Fruit fly (Drosophila melanogaster) whole organism, prepupa: ENCODE measurements around the gene CG7453.

Source experiments
- CG10631 ChIP-seq: fragments of 200-800 bp; sonication (Bioruptor generic); optimal IDR thresholded peaks from 2 replicates; lab custom pipeline; 2016; ENCODE audit warnings: missing biosample characterization, missing genetic modification characterization
- CG10669 ChIP-seq: fragments of 200-800 bp; sonication (Bioruptor generic); optimal IDR thresholded peaks from 3 replicates; lab custom pipeline; 2018; ENCODE audit warnings: missing biosample characterization, mild to moderate bottlenecking, missing genetic modification characterization, moderate library complexity
- CG11294 ChIP-seq: fragments of 200-800 bp; sonication (Bioruptor generic); IDR thresholded peaks from 2 replicates; pipeline ENCODE4 v1.3.6; 2022; ENCODE audit warnings: missing biosample characterization, missing genetic modification characterization
- CG11762 ChIP-seq: fragments of 200-800 bp; sonication (Bioruptor generic); optimal IDR thresholded peaks from 3 replicates; lab custom pipeline; 2016; ENCODE audit warnings: missing biosample characterization, missing genetic modification characterization; ENCODE audit not compliant: insufficient read depth
- CG15336 ChIP-seq: fragments of 200-800 bp; sonication (Bioruptor generic); IDR thresholded peaks from 2 replicates; pipeline ENCODE4 v1.3.6; 2022; ENCODE audit warnings: missing biosample characterization, missing genetic modification characterization
- CG1621 ChIP-seq: fragments of 200-800 bp; sonication (Bioruptor generic); optimal IDR thresholded peaks from 3 replicates; lab custom pipeline; 2018; ENCODE audit warnings: missing biosample characterization, mild to moderate bottlenecking, missing genetic modification characterization
- CG31627 ChIP-seq: fragments of 200-800 bp; sonication (Bioruptor generic); optimal IDR thresholded peaks from 3 replicates; lab custom pipeline; 2016; ENCODE audit warnings: missing biosample characterization, missing genetic modification characterization
- CG32006 ChIP-seq: fragments of 200-800 bp; sonication (Bioruptor generic); optimal IDR thresholded peaks from 3 replicates; lab custom pipeline; 2017; ENCODE audit warnings: missing biosample characterization, mild to moderate bottlenecking, missing genetic modification characterization
- CG34406 ChIP-seq: fragments of 200-800 bp; sonication (Bioruptor generic); optimal IDR thresholded peaks from 3 replicates; lab custom pipeline; 2016; ENCODE audit warnings: missing biosample characterization, missing genetic modification characterization
- CG3919 ChIP-seq: fragments of 200-800 bp; sonication (Bioruptor generic); optimal IDR thresholded peaks from 3 replicates; lab custom pipeline; 2016; ENCODE audit warnings: missing biosample characterization, missing genetic modification characterization
- CG6276 ChIP-seq: fragments of 200-800 bp; sonication (Bioruptor generic); optimal IDR thresholded peaks from 2 replicates; lab custom pipeline; 2017; ENCODE audit warnings: missing biosample characterization, mild to moderate bottlenecking, missing genetic modification characterization
- CG6792 ChIP-seq: fragments of 200-800 bp; sonication (Bioruptor generic); optimal IDR thresholded peaks from 3 replicates; lab custom pipeline; 2016; ENCODE audit warnings: missing biosample characterization, missing genetic modification characterization
- CG6808 ChIP-seq: fragments of 200-800 bp; sonication (Bioruptor generic); optimal IDR thresholded peaks from 3 replicates; lab custom pipeline; 2017; ENCODE audit warnings: missing biosample characterization, missing genetic modification characterization, mild to moderate bottlenecking, moderate library complexity, missing genetic modification reagents
- CG6854 ChIP-seq: fragments of 200-800 bp; sonication (Bioruptor generic); optimal IDR thresholded peaks from 2 replicates; lab custom pipeline; 2017; ENCODE audit warnings: missing biosample characterization, mild to moderate bottlenecking, missing genetic modification characterization
- CG7368 ChIP-seq: fragments of 200-800 bp; sonication (Bioruptor generic); optimal IDR thresholded peaks from 3 replicates; lab custom pipeline; 2016; ENCODE audit warnings: missing biosample characterization, missing genetic modification characterization
- CG8319 ChIP-seq: fragments of 200-800 bp; sonication (Bioruptor generic); optimal IDR thresholded peaks from 3 replicates; lab custom pipeline; 2016; ENCODE audit warnings: missing biosample characterization, missing genetic modification characterization
- CG8632 ChIP-seq: fragments of 200-800 bp; sonication (Bioruptor generic); optimal IDR thresholded peaks from 3 replicates; lab custom pipeline; 2016; ENCODE audit warnings: missing biosample characterization, missing genetic modification characterization
- CG9139 ChIP-seq: fragments of 200-800 bp; sonication (Bioruptor generic); optimal IDR thresholded peaks from 3 replicates; lab custom pipeline; 2017; ENCODE audit warnings: missing biosample characterization, mild to moderate bottlenecking, missing genetic modification characterization
- Eip75B ChIP-seq: fragments of 200-800 bp; sonication (Bioruptor generic); optimal IDR thresholded peaks from 3 replicates; lab custom pipeline; 2016; ENCODE audit warnings: missing biosample characterization, missing genetic modification characterization
- Eip78C ChIP-seq: fragments of 200-800 bp; sonication (Bioruptor generic); peaks from one replicate; lab custom pipeline; 2016; ENCODE audit warnings: missing biosample characterization, missing genetic modification characterization
- Eip93F ChIP-seq: fragments of 200-800 bp; sonication (Bioruptor generic); optimal IDR thresholded peaks from 2 replicates; lab custom pipeline; 2016; ENCODE audit warnings: missing biosample characterization, mild to moderate bottlenecking, missing genetic modification characterization
- Ets21C ChIP-seq: fragments of 200-800 bp; sonication (Bioruptor generic); optimal IDR thresholded peaks from 3 replicates; lab custom pipeline; 2016; ENCODE audit warnings: missing biosample characterization, missing genetic modification characterization
- Gug ChIP-seq: fragments of 200-800 bp; sonication (Bioruptor generic); IDR thresholded peaks from 2 replicates; pipeline ENCODE4 v1.3.6; 2022; ENCODE audit warnings: missing biosample characterization, missing genetic modification characterization
- Hr38 ChIP-seq: sonication (Bioruptor generic); optimal IDR thresholded peaks from 2 replicates; lab custom pipeline; 2016; ENCODE audit warnings: missing biosample characterization, missing genetic modification characterization
- Hr39 ChIP-seq: fragments of 200-800 bp; sonication (Bioruptor generic); optimal IDR thresholded peaks from 2 replicates; lab custom pipeline; 2016; ENCODE audit warnings: missing biosample characterization, missing genetic modification characterization
- Lpt ChIP-seq: fragments of 200-800 bp; sonication (Bioruptor generic); optimal IDR thresholded peaks from 3 replicates; lab custom pipeline; 2016; ENCODE audit warnings: missing biosample characterization, missing genetic modification characterization
- Met ChIP-seq: fragments of 200-800 bp; sonication (Bioruptor generic); optimal IDR thresholded peaks from 3 replicates; lab custom pipeline; 2016; ENCODE audit warnings: missing biosample characterization, missing genetic modification characterization
- OdsH ChIP-seq: fragments of 200-800 bp; sonication (Bioruptor generic); optimal IDR thresholded peaks from 3 replicates; lab custom pipeline; 2016; ENCODE audit warnings: missing biosample characterization, missing genetic modification characterization
- Sox102F ChIP-seq: fragments of 200-800 bp; sonication (Bioruptor generic); optimal IDR thresholded peaks from 2 replicates; lab custom pipeline; 2016; ENCODE audit warnings: missing biosample characterization, mild to moderate bottlenecking, missing genetic modification characterization
- Sox14 ChIP-seq: fragments of 200-800 bp; sonication (Bioruptor generic); optimal IDR thresholded peaks from 3 replicates; lab custom pipeline; 2016; ENCODE audit warnings: missing biosample characterization, missing genetic modification characterization
- Sox15 ChIP-seq: fragments of 200-800 bp; sonication (Bioruptor generic); optimal IDR thresholded peaks from 3 replicates; lab custom pipeline; 2016; ENCODE audit warnings: missing biosample characterization, missing genetic modification characterization
- achi ChIP-seq: fragments of 200-800 bp; sonication (Bioruptor generic); optimal IDR thresholded peaks from 3 replicates; lab custom pipeline; 2016; ENCODE audit warnings: missing biosample characterization, missing genetic modification characterization
- acj6 ChIP-seq: fragments of 200-800 bp; sonication (Bioruptor generic); optimal IDR thresholded peaks from 3 replicates; lab custom pipeline; 2016; ENCODE audit warnings: missing biosample characterization, missing genetic modification characterization
- cyc ChIP-seq: fragments of 200-800 bp; sonication (Bioruptor generic); optimal IDR thresholded peaks from 3 replicates; lab custom pipeline; 2016; ENCODE audit warnings: missing biosample characterization, missing genetic modification characterization
- dac ChIP-seq: fragments of 200-800 bp; sonication (Bioruptor generic); optimal IDR thresholded peaks from 2 replicates; lab custom pipeline; 2017; ENCODE audit warnings: missing biosample characterization, mild to moderate bottlenecking, missing genetic modification characterization
- dsx ChIP-seq: fragments of 200-800 bp; optimal IDR thresholded peaks from 3 replicates; lab custom pipeline; 2019; ENCODE audit warnings: missing biosample characterization, mild to moderate bottlenecking, missing genetic modification characterization, moderate library complexity; ENCODE audit not compliant: poor library complexity, severe bottlenecking
- eg ChIP-seq: fragments of 200-800 bp; sonication (Bioruptor generic); IDR thresholded peaks from 3 replicates; pipeline ENCODE4 v1.3.6; 2022; ENCODE audit warnings: missing biosample characterization, missing genetic modification characterization
- esn ChIP-seq: fragments of 200-800 bp; sonication (Bioruptor generic); optimal IDR thresholded peaks from 2 replicates; lab custom pipeline; 2016; ENCODE audit warnings: missing biosample characterization, mild to moderate bottlenecking, missing genetic modification characterization, moderate library complexity
- fd85E ChIP-seq: fragments of 200-800 bp; sonication (Bioruptor generic); optimal IDR thresholded peaks from 3 replicates; lab custom pipeline; 2016; ENCODE audit warnings: missing biosample characterization, missing genetic modification characterization
- fkh ChIP-seq: fragments of 200-800 bp; sonication (Bioruptor generic); optimal IDR thresholded peaks from 3 replicates; lab custom pipeline; 2017; ENCODE audit warnings: missing biosample characterization, mild to moderate bottlenecking, missing genetic modification characterization, moderate library complexity
- lz ChIP-seq: fragments of 200-800 bp; sonication (Bioruptor generic); optimal IDR thresholded peaks from 3 replicates; lab custom pipeline; 2016; ENCODE audit warnings: missing biosample characterization, missing genetic modification characterization
- net ChIP-seq: fragments of 200-800 bp; sonication (Bioruptor generic); optimal IDR thresholded peaks from 3 replicates; lab custom pipeline; 2016; ENCODE audit warnings: missing biosample characterization, missing genetic modification characterization
- spab ChIP-seq: fragments of 200-800 bp; sonication (Bioruptor generic); optimal IDR thresholded peaks from 2 replicates; lab custom pipeline; 2017; ENCODE audit warnings: missing biosample characterization, mild to moderate bottlenecking, missing genetic modification characterization, missing genetic modification reagents
- ss ChIP-seq, 2 experiments: fragments of 200-800 bp; sonication (Bioruptor generic); optimal IDR thresholded peaks; 2 replicates in 1 of 2; 3 replicates in 1 of 2; lab custom pipeline; 2017 to 2018; ENCODE audit warnings: mild to moderate bottlenecking in 2 of 2, missing biosample characterization in 2 of 2, missing genetic modification characterization in 2 of 2, moderate library complexity in 1 of 2
- svp ChIP-seq: fragments of 200-800 bp; sonication (Bioruptor generic); peaks from one replicate; lab custom pipeline; 2016; ENCODE audit warnings: missing biosample characterization, missing genetic modification characterization
- topi ChIP-seq: fragments of 200-800 bp; sonication (Bioruptor generic); optimal IDR thresholded peaks from 3 replicates; lab custom pipeline; 2016; ENCODE audit warnings: missing biosample characterization, missing genetic modification characterization
- vri ChIP-seq: fragments of 200-800 bp; sonication (Bioruptor generic); optimal IDR thresholded peaks from 3 replicates; lab custom pipeline; 2016; ENCODE audit warnings: missing biosample characterization, mild to moderate bottlenecking, missing genetic modification characterization

Gene CG7453

DNA sequence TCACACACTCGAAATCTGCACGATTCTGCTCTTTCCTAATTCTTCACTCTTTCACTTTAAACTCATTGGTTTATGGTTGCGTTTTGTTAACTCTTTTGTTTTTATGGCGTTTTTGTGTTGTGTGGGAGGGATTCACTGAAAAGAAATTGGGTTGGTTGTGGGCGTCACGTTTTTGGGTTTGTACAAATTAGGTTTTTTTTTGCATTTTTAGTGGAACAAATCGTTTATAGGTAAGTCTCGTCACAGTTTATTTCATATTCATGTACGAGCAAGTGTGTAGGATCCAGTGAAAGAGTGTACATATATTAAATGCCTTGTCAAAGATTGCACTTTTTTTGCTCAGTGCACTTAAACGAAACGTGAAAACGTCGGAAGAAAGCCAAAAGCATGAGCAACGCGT, 15.2 kb upstream of the CG7453 start (continued):
- TF ChIP-seq CG32006 = peak; percentile 41
- TF ChIP-seq CG6792 = peak; percentile 53
- peak; percentile 80 for TF ChIP-seq Eip78C (GFP tag; lab: Kevin White, UChicago)
- TF ChIP-seq Ets21C (GFP tag; lab: Kevin White, UChicago) = peak; percentile 65
- TF ChIP-seq OdsH (GFP tag; lab: Kevin White, UChicago) = peak; percentile 48
- peak; percentile 40 for TF ChIP-seq Eip75B
- peak; percentile 49 for TF ChIP-seq Sox14 (GFP tag; lab: Kevin White, UChicago)
- TF ChIP-seq svp (GFP tag; lab: Kevin White, UChicago) = peak; percentile 88
- TF ChIP-seq dac (GFP tag; lab: Kevin White, UChicago) = no peak

DNA sequence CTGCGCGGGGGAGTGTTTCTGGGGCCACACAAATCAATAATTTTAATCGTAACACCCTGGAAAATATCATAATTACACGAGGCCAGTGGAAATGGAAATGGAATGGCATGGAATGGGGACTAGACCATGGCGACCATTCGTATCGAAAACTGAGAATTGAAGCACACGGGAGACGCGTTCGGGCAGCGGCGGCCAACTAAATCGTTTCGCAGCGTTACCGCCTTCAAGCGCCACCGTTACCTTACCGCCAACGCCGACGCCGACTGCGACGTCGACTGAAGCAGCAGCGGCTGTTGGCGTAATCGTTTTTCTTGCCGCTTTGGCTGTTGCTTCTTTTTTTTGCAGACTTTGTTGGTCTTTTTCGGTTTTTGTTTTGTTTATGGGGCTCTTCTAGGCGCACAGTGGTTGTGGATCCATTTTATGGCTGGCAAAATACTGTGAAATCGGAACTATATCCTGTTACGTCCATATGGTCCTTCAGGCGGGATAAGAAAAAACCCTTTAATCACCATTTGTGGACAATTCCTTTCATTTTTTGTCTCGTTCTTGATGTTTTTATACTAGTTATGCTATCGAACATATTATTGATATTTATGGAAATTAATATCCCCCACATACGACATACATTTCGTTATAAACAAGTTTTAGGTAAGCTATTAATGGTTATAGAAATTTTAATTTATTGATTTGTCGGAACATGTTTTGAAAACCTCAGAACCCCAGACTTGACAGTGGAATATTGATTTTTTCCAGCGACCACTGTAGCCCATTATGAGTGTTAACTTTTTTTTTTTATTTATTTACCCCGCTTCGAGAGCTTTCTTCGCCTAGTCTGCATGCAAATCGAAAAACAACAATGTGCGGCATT, 14.6 kb upstream of the CG7453 start:
- peak; percentile 16 for TF ChIP-seq esn
- peak; percentile 12 for TF ChIP-seq lz
- no peak for TF ChIP-seq Hr38 (GFP tag; lab: Kevin White, UChicago)
- TF ChIP-seq CG6808 (GFP tag; lab: Kevin White, UChicago) = peak; percentile 48
- peak; percentile 63 for TF ChIP-seq CG9139 (GFP tag; lab: Kevin White, UChicago)
- TF ChIP-seq svp (GFP tag; lab: Kevin White, UChicago) = no peak
- peak; percentile 54 for TF ChIP-seq CG32006
- no peak for TF ChIP-seq net
- TF ChIP-seq Gug (GFP tag; lab: Robert Waterston, UW) = no peak
- TF ChIP-seq CG11294 (GFP tag; lab: Robert Waterston, UW) = no peak
- TF ChIP-seq Lpt (GFP tag; lab: Kevin White, UChicago) = no peak
- TF ChIP-seq spab (GFP tag; lab: Kevin White, UChicago) = peak; percentile 45
- TF ChIP-seq dsx (GFP tag; lab: Kevin White, UChicago) = peak; percentile 49
- no peak for TF ChIP-seq cyc
- no peak for TF ChIP-seq fkh
- peak; percentile 15 for TF ChIP-seq topi (GFP tag; lab: Kevin White, UChicago)
- no peak for TF ChIP-seq acj6 (GFP tag; lab: Kevin White, UChicago)
- TF ChIP-seq CG31627 (GFP tag; lab: Kevin White, UChicago) = no peak
- peak; percentile 16; the same call in 1 of the 2 replicates for TF ChIP-seq CG15336 (GFP tag; lab: Robert Waterston, UW)
- no peak for TF ChIP-seq Eip93F (GFP tag; lab: Kevin White, UChicago)
- no peak for TF ChIP-seq CG11762 (GFP tag; lab: Kevin White, UChicago)
- no peak for TF ChIP-seq Ets21C (GFP tag; lab: Kevin White, UChicago)
- peak; percentile 59 for TF ChIP-seq CG1621
- TF ChIP-seq Hr39 (GFP tag; lab: Kevin White, UChicago) = peak; percentile 7
- TF ChIP-seq eg (GFP tag; lab: Robert Waterston, UW) = peak; percentile 67
- TF ChIP-seq Sox14 (GFP tag; lab: Kevin White, UChicago) = no peak
- no peak for TF ChIP-seq CG3919 (GFP tag; lab: Kevin White, UChicago)
- TF ChIP-seq CG6854 (GFP tag; lab: Kevin White, UChicago) = no peak
- TF ChIP-seq CG6792 = no peak
- peak; percentile 18 for TF ChIP-seq CG10669
- no peak for TF ChIP-seq CG10631 (GFP tag; lab: Kevin White, UChicago)
- TF ChIP-seq dac (GFP tag; lab: Kevin White, UChicago) = no peak
- no peak for TF ChIP-seq achi (GFP tag; lab: Kevin White, UChicago)
- no peak for TF ChIP-seq CG8632 (GFP tag; lab: Kevin White, UChicago)
- TF ChIP-seq CG7368 (GFP tag; lab: Kevin White, UChicago) = no peak
- TF ChIP-seq ss (GFP tag; optimal IDR thresholded peaks at IDR 0.05; lab: Kevin White, UChicago) = peak; percentile 70 to 73
- no peak for TF ChIP-seq OdsH (GFP tag; lab: Kevin White, UChicago)
- TF ChIP-seq vri = peak; percentile 67
- no peak for TF ChIP-seq Sox15 (GFP tag; lab: Kevin White, UChicago)
- TF ChIP-seq Met (GFP tag; lab: Kevin White, UChicago) = no peak
- TF ChIP-seq CG6276 (GFP tag; lab: Kevin White, UChicago) = peak; percentile 40
- TF ChIP-seq fd85E (GFP tag; lab: Kevin White, UChicago) = no peak
- no peak for TF ChIP-seq CG34406 (GFP tag; lab: Kevin White, UChicago)
- TF ChIP-seq Eip78C (GFP tag; lab: Kevin White, UChicago) = peak; percentile 86
- no peak for TF ChIP-seq Sox102F
- no peak for TF ChIP-seq CG8319 (GFP tag; lab: Kevin White, UChicago)
